Worm (Caenorhabditis elegans): ENCODE results near the gene igdb-3.

ce11 chrX:6338446-6338845, 46.8 kb upstream of the igdb-3 start:
- TF ChIP-seq blmp-1 (tag; optimal IDR thresholded peaks at IDR 0.05; ENCODE audit: insufficient read depth) (no peak), elt-3 (tag; optimal IDR thresholded peaks at IDR 0.05) (no peak), lsy-2 (tag; optimal IDR thresholded peaks at IDR 0.05) (no peak), nhr-11 (tag; optimal IDR thresholded peaks at IDR 0.05) (no peak), ama-1 (optimal IDR thresholded peaks at IDR 0.05) (no peak)

Data from whole organism, L2 larva.